Fruit fly (Drosophila melanogaster): Measurements from ENCODE around the gene Trs20.

- TF ChIP-seq CG8478 (optimal IDR thresholded peaks at IDR 0.05) (no peak), CTCF (optimal IDR thresholded peaks at IDR 0.05) (peak in 1 of 2 experiments; percentile 35)
Measured at dm6 chr3L:16128973-16129745, 2.3 kb downstream of the Trs20 start, which contains the start of gene SsRbeta.

All from S2 (cell line).